Worm (Caenorhabditis elegans) whole organism, young adult: ENCODE data around the gene C16A3.2.

ENCODE experiments used
- Y67H2A.10 ChIP-seq: fragments of 200-800 bp; sonication (Bioruptor generic); conservative IDR thresholded peaks from 2 replicates; pipeline ENCODE4 v1.3.6; 2022; ENCODE audit warnings: missing genetic modification reagents, missing genetic modification characterization, missing compliant biosample characterization
- Y95B8A.8 ChIP-seq: fragments of 200-800 bp; sonication (Bioruptor generic); IDR thresholded peaks from 2 replicates; pipeline ENCODE4 v1.3.6; 2022; ENCODE audit warnings: missing genetic modification reagents, missing genetic modification characterization, missing compliant biosample characterization
- ama-1 ChIP-seq, 3 experiments: fragments of 150-350 bp in 1 of 3; sonication (generic microtip) in 2 of 3; optimal IDR thresholded peaks; 2 replicates each; lab custom pipeline; 2014 to 2018; ENCODE audit warnings: missing biosample characterization in 2 of 3, missing genetic modification characterization in 2 of 3, missing genetic modification reagents in 2 of 3
- attf-6 ChIP-seq: fragments of 200-800 bp; sonication (Bioruptor generic); IDR thresholded peaks from 2 replicates; pipeline ENCODE4 v1.3.6; 2022; ENCODE audit warnings: missing genetic modification reagents, missing genetic modification characterization, missing compliant biosample characterization
- hlh-12 ChIP-seq: sonication (generic microtip); optimal IDR thresholded peaks from 2 replicates; lab custom pipeline; 2016; ENCODE audit warnings: missing genetic modification characterization, missing compliant biosample characterization
- mel-28 ChIP-seq: sonication (generic microtip); optimal IDR thresholded peaks from 2 replicates; lab custom pipeline; 2016; ENCODE audit warnings: borderline replicate concordance, mild to moderate bottlenecking, missing genetic modification characterization, missing compliant biosample characterization
- nfyb-1 ChIP-seq: fragments of 200-800 bp; sonication (Bioruptor generic); IDR thresholded peaks from 2 replicates; pipeline ENCODE4 v1.3.6; 2022; ENCODE audit warnings: missing genetic modification reagents, missing genetic modification characterization, missing compliant biosample characterization
- repo-1 ChIP-seq: sonication (generic microtip); optimal IDR thresholded peaks from 2 replicates; lab custom pipeline; 2017; ENCODE audit warnings: mild to moderate bottlenecking, missing genetic modification characterization, missing compliant biosample characterization
- snpc-4 ChIP-seq, 5 experiments: fragments of 150-350 bp in 1 of 5; sonication (generic microtip) in 4 of 5; optimal IDR thresholded peaks; 2 replicates each; lab custom pipeline; 2014 to 2018; ENCODE audit warnings: missing genetic modification characterization in 5 of 5, missing biosample characterization in 3 of 5, antibody characterized with exemption in 2 of 5, mild to moderate bottlenecking in 2 of 5, missing compliant biosample characterization in 2 of 5, missing genotype in 2 of 5, moderate library complexity in 2 of 5, missing genetic modification reagents in 1 of 5

DNA sequence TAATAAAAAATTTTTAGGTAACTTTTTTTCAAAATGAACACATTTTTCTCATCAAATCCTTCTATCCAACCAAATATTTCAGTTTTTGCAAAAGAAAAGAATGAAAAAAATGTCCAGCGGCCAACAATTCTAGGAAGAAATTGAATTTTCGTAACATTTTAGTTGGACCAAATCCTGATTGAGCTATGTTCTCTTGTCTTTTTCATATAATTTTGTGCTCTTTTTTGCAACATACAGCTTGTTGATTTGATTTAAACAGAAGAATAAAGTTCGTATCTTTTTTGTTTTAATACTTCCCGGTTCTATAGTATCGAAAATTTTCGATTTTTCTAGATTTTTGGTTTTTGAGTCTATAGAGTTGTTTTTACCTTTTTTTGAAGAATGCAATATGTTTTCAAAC lies 9.8 kb downstream of the C16A3.2 start:
- TF ChIP-seq ama-1 (optimal IDR thresholded peaks at IDR 0.05; lab: Kevin White, UChicago) (no peak), ama-1 (GFP tag; optimal IDR thresholded peaks at IDR 0.05; lab: Kevin White, UChicago) (no peak), repo-1 (tag; lab: Kevin White, UChicago) (no peak), snpc-4 (GFP tag; optimal IDR thresholded peaks at IDR 0.05; lab: Kevin White, UChicago) (no peak), snpc-4 (tag; optimal IDR thresholded peaks at IDR 0.05; lab: Kevin White, UChicago) (no peak), Y67H2A.10 (no peak), nfyb-1 (GFP tag; lab: Robert Waterston, UW) (no peak), mel-28 (tag; lab: Kevin White, UChicago) (no peak), hlh-12 (no peak), Y95B8A.8 (no peak), attf-6 (GFP tag; lab: Robert Waterston, UW) (no peak)
